Fruit fly (Drosophila melanogaster) whole organism, embryonic: ENCODE data around the gene CG7742.

Experiments used
- Abd-B ChIP-seq: fragments of 200-800 bp; sonication (Bioruptor generic); optimal IDR thresholded peaks from 2 replicates; lab custom pipeline; 2018; ENCODE audit warnings: missing biosample characterization, mild to moderate bottlenecking, missing genetic modification characterization, moderate library complexity
- Adf1 ChIP-seq: fragments of 200-800 bp; sonication (Bioruptor generic); IDR thresholded peaks from 2 replicates; pipeline ENCODE4 v1.3.6; 2022; ENCODE audit warnings: missing biosample characterization, missing genetic modification characterization
- CG11504 ChIP-seq: fragments of 200-800 bp; sonication (Bioruptor generic); optimal IDR thresholded peaks from 3 replicates; lab custom pipeline; 2019; ENCODE audit warnings: missing biosample characterization, mild to moderate bottlenecking, missing genetic modification characterization, moderate library complexity
- CG11696 ChIP-seq: fragments of 200-800 bp; sonication (Bioruptor generic); IDR thresholded peaks from 2 replicates; pipeline ENCODE4 v1.3.6; 2022; ENCODE audit warnings: missing biosample characterization, missing genetic modification characterization
- CG11723 ChIP-seq: fragments of 200-800 bp; sonication (Bioruptor generic); optimal IDR thresholded peaks from 2 replicates; lab custom pipeline; 2017; ENCODE audit warnings: missing biosample characterization, mild to moderate bottlenecking, missing genetic modification characterization
- CG12155 ChIP-seq: fragments of 200-800 bp; sonication (Bioruptor generic); optimal IDR thresholded peaks from 3 replicates; lab custom pipeline; 2016; ENCODE audit warnings: missing biosample characterization, missing genetic modification characterization
- CG13296 ChIP-seq: fragments of 200-800 bp; sonication (Bioruptor generic); optimal IDR thresholded peaks from 3 replicates; lab custom pipeline; 2018; ENCODE audit warnings: missing biosample characterization, mild to moderate bottlenecking, missing genetic modification characterization
- CG13424 ChIP-seq: fragments of 200-800 bp; sonication (Bioruptor generic); optimal IDR thresholded peaks from 2 replicates; lab custom pipeline; 2019; ENCODE audit warnings: missing biosample characterization, mild to moderate bottlenecking, missing genetic modification characterization, moderate library complexity
- CG1647 ChIP-seq: fragments of 200-800 bp; sonication (Bioruptor generic); optimal IDR thresholded peaks from 3 replicates; lab custom pipeline; 2016; ENCODE audit warnings: missing biosample characterization, missing genetic modification characterization
- CG17802 ChIP-seq: fragments of 200-800 bp; sonication (Bioruptor generic); optimal IDR thresholded peaks from 2 replicates; lab custom pipeline; 2018; ENCODE audit warnings: missing biosample characterization, mild to moderate bottlenecking, missing genetic modification characterization, moderate library complexity
- CG2678 ChIP-seq: fragments of 200-800 bp; sonication (Bioruptor generic); optimal IDR thresholded peaks from 3 replicates; lab custom pipeline; 2019; ENCODE audit warnings: missing biosample characterization, mild to moderate bottlenecking, missing genetic modification characterization, moderate library complexity
- CG3163 ChIP-seq: fragments of 200-800 bp; sonication (Bioruptor generic); optimal IDR thresholded peaks from 3 replicates; lab custom pipeline; 2016; ENCODE audit warnings: missing biosample characterization, missing genetic modification characterization
- CG3281 ChIP-seq: fragments of 200-800 bp; sonication (Bioruptor generic); optimal IDR thresholded peaks from 3 replicates; lab custom pipeline; 2017; ENCODE audit warnings: missing biosample characterization, mild to moderate bottlenecking, missing genetic modification characterization
- CG33213 ChIP-seq: fragments of 200-800 bp; sonication (Bioruptor generic); optimal IDR thresholded peaks from 3 replicates; lab custom pipeline; 2016; ENCODE audit warnings: missing biosample characterization, missing genetic modification characterization
- CG33557 ChIP-seq: fragments of 200-800 bp; sonication (Bioruptor generic); optimal IDR thresholded peaks from 2 replicates; lab custom pipeline; 2019; ENCODE audit warnings: missing biosample characterization, mild to moderate bottlenecking, missing genetic modification characterization, moderate library complexity
- CG3838 ChIP-seq: fragments of 200-800 bp; sonication (Bioruptor generic); optimal IDR thresholded peaks from 3 replicates; lab custom pipeline; 2016; ENCODE audit warnings: missing biosample characterization, missing genetic modification characterization
- CG5180 ChIP-seq: fragments of 200-800 bp; sonication (Bioruptor generic); optimal IDR thresholded peaks from 3 replicates; lab custom pipeline; 2017; ENCODE audit warnings: missing biosample characterization, missing genetic modification characterization, mild to moderate bottlenecking, moderate library complexity, missing genetic modification reagents
- CG6813 ChIP-seq: fragments of 200-800 bp; sonication (Bioruptor generic); optimal IDR thresholded peaks from 2 replicates; lab custom pipeline; 2017; ENCODE audit warnings: missing biosample characterization, missing genetic modification characterization, mild to moderate bottlenecking, moderate library complexity, missing genetic modification reagents
- CG6854 ChIP-seq: fragments of 200-800 bp; sonication (Bioruptor generic); optimal IDR thresholded peaks from 3 replicates; lab custom pipeline; 2017; ENCODE audit warnings: missing biosample characterization, mild to moderate bottlenecking, missing genetic modification characterization
- CG8388 ChIP-seq: fragments of 200-800 bp; sonication (Bioruptor generic); optimal IDR thresholded peaks from 2 replicates; lab custom pipeline; 2019; ENCODE audit warnings: missing biosample characterization, mild to moderate bottlenecking, missing genetic modification characterization, moderate library complexity
- CG9437 ChIP-seq: fragments of 200-800 bp; sonication (Bioruptor generic); optimal IDR thresholded peaks from 2 replicates; lab custom pipeline; 2018; ENCODE audit warnings: missing biosample characterization, mild to moderate bottlenecking, missing genetic modification characterization
- CG9817 ChIP-seq: fragments of 200-800 bp; sonication (Bioruptor generic); optimal IDR thresholded peaks from 2 replicates; lab custom pipeline; 2018; ENCODE audit warnings: missing biosample characterization, mild to moderate bottlenecking, missing genetic modification characterization, moderate library complexity
- CG9932 ChIP-seq: fragments of 200-800 bp; sonication (Bioruptor generic); IDR thresholded peaks from 2 replicates; pipeline ENCODE4 v1.3.6; 2022; ENCODE audit warnings: missing biosample characterization, missing genetic modification characterization
- Fer2 ChIP-seq: fragments of 200-800 bp; sonication (Bioruptor generic); optimal IDR thresholded peaks from 2 replicates; lab custom pipeline; 2018; ENCODE audit warnings: missing biosample characterization, mild to moderate bottlenecking, missing genetic modification characterization, moderate library complexity
- HmgD ChIP-seq: fragments of 200-800 bp; sonication (Bioruptor generic); optimal IDR thresholded peaks from 3 replicates; lab custom pipeline; 2016; ENCODE audit warnings: missing biosample characterization, missing genetic modification characterization
- Hr39 ChIP-seq: fragments of >200 bp; optimal IDR thresholded peaks from 2 replicates; lab custom pipeline; 2017
- Hsf ChIP-seq: fragments of 200-800 bp; sonication (Bioruptor generic); optimal IDR thresholded peaks from 3 replicates; lab custom pipeline; 2016; ENCODE audit warnings: missing biosample characterization, missing genetic modification characterization
- Oli ChIP-seq: fragments of 200-800 bp; sonication (Bioruptor generic); optimal IDR thresholded peaks from 2 replicates; lab custom pipeline; 2018; ENCODE audit warnings: missing biosample characterization, mild to moderate bottlenecking, missing genetic modification characterization, moderate library complexity
- Ptx1 ChIP-seq: fragments of 200-800 bp; sonication (Bioruptor generic); IDR thresholded peaks from 2 replicates; pipeline ENCODE4 v1.3.6; 2022; ENCODE audit warnings: missing biosample characterization, missing genetic modification characterization
- Ravus ChIP-seq: fragments of 200-800 bp; sonication (Bioruptor generic); IDR thresholded peaks from 2 replicates; pipeline ENCODE4 v1.3.6; 2022; ENCODE audit warnings: missing biosample characterization, missing genetic modification characterization
- Side ChIP-seq: fragments of 200-800 bp; sonication (Bioruptor generic); optimal IDR thresholded peaks from 2 replicates; lab custom pipeline; 2016; ENCODE audit warnings: missing biosample characterization, missing genetic modification characterization
- Sox100B ChIP-seq: fragments of 200-800 bp; sonication (Bioruptor generic); optimal IDR thresholded peaks from 3 replicates; lab custom pipeline; 2018; ENCODE audit warnings: missing biosample characterization, mild to moderate bottlenecking, missing genetic modification characterization
- Sox102F ChIP-seq: fragments of 200-800 bp; sonication (Bioruptor generic); optimal IDR thresholded peaks from 2 replicates; lab custom pipeline; 2018; ENCODE audit warnings: missing biosample characterization, mild to moderate bottlenecking, missing genetic modification characterization, moderate library complexity
- YL-1 ChIP-seq: fragments of 200-800 bp; sonication (Bioruptor generic); optimal IDR thresholded peaks from 3 replicates; lab custom pipeline; 2017; ENCODE audit warnings: missing biosample characterization, mild to moderate bottlenecking, missing genetic modification characterization
- corto ChIP-seq: fragments of 200-800 bp; sonication (Bioruptor generic); optimal IDR thresholded peaks from 2 replicates; lab custom pipeline; 2016; ENCODE audit warnings: missing biosample characterization, mild to moderate bottlenecking, missing genetic modification characterization, moderate library complexity
- crp ChIP-seq, 2 experiments: fragments of 200-800 bp; sonication (Bioruptor generic); optimal IDR thresholded peaks; 2 replicates in 1 of 2; 3 replicates in 1 of 2; lab custom pipeline; 2017; ENCODE audit warnings: missing biosample characterization in 2 of 2, missing genetic modification characterization in 2 of 2, mild to moderate bottlenecking in 1 of 2, moderate library complexity in 1 of 2
- dmrt11E ChIP-seq: fragments of 200-800 bp; sonication (Bioruptor generic); optimal IDR thresholded peaks from 3 replicates; lab custom pipeline; 2018; ENCODE audit warnings: missing biosample characterization, mild to moderate bottlenecking, missing genetic modification characterization, moderate library complexity
- esg ChIP-seq: fragments of 200-800 bp; sonication (Bioruptor generic); conservative IDR thresholded peaks from 2 replicates; pipeline ENCODE4 v1.3.6; 2022; ENCODE audit warnings: missing biosample characterization, missing genetic modification characterization
- ewg ChIP-seq: fragments of 200-800 bp; sonication (Bioruptor generic); optimal IDR thresholded peaks from 3 replicates; lab custom pipeline; 2017; ENCODE audit warnings: mild to moderate bottlenecking, missing biosample characterization, missing genetic modification reagents, missing genetic modification characterization
- ftz-f1 ChIP-seq: fragments of 200-800 bp; sonication (Bioruptor generic); optimal IDR thresholded peaks from 2 replicates; lab custom pipeline; 2016; ENCODE audit warnings: missing biosample characterization, missing genetic modification characterization
- gcm ChIP-seq: fragments of 200-800 bp; sonication (Bioruptor generic); optimal IDR thresholded peaks from 2 replicates; lab custom pipeline; 2019; ENCODE audit warnings: missing biosample characterization, mild to moderate bottlenecking, missing genetic modification characterization, moderate library complexity
- ham ChIP-seq: fragments of 200-800 bp; sonication (Bioruptor generic); IDR thresholded peaks from 2 replicates; pipeline ENCODE4 v1.3.6; 2022; ENCODE audit warnings: missing biosample characterization, missing genetic modification characterization
- org-1 ChIP-seq: fragments of 200-800 bp; sonication (Bioruptor generic); optimal IDR thresholded peaks from 2 replicates; lab custom pipeline; 2017; ENCODE audit warnings: missing biosample characterization, missing genetic modification characterization
- phol ChIP-seq: fragments of 200-800 bp; sonication (Bioruptor generic); optimal IDR thresholded peaks from 3 replicates; lab custom pipeline; 2018; ENCODE audit warnings: missing biosample characterization, mild to moderate bottlenecking, missing genetic modification characterization, moderate library complexity
- sc ChIP-seq, 3 experiments: fragments of >200 bp in 2 of 3; fragments of 200-800 bp in 1 of 3; sonication (Bioruptor generic) in 1 of 3; optimal IDR thresholded peaks; 2 replicates in 2 of 3; 3 replicates in 1 of 3; lab custom pipeline; 2017; ENCODE audit warnings: mild to moderate bottlenecking in 1 of 3, missing biosample characterization in 1 of 3, missing genetic modification characterization in 1 of 3, missing genetic modification reagents in 1 of 3
- ssp ChIP-seq: fragments of 200-800 bp; sonication (Bioruptor generic); IDR thresholded peaks from 2 replicates; pipeline ENCODE4 v1.3.6; 2022; ENCODE audit warnings: missing biosample characterization, missing genetic modification characterization
- usp ChIP-seq: fragments of >200 bp; optimal IDR thresholded peaks from 2 replicates; lab custom pipeline; 2017; ENCODE audit warnings: missing biosample characterization, missing genetic modification characterization
- vvl ChIP-seq: fragments of 200-800 bp; sonication (Bioruptor generic); IDR thresholded peaks from 2 replicates; pipeline ENCODE4 v1.3.6; 2022; ENCODE audit warnings: missing biosample characterization, missing genetic modification characterization
- zf30C ChIP-seq: fragments of 200-800 bp; sonication (Bioruptor generic); optimal IDR thresholded peaks from 3 replicates; lab custom pipeline; 2018; ENCODE audit warnings: missing biosample characterization, mild to moderate bottlenecking, missing genetic modification characterization

CG7742 gene

dm6 chr2L:5237899-5238566 is 23.2 kb upstream of the CG7742 start (continued):
- TF ChIP-seq CG6813, result no peak
- TF ChIP-seq Side, result no peak
- TF ChIP-seq Ravus (GFP tag; lab: Robert Waterston, UW), result no peak
- peak; percentile 15 for TF ChIP-seq Hsf (GFP tag; lab: Kevin White, UChicago)
- no peak for TF ChIP-seq CG3281 (GFP tag; lab: Kevin White, UChicago)
- peak; percentile 1 for TF ChIP-seq corto (GFP tag; lab: Kevin White, UChicago)
- no peak for TF ChIP-seq CG33213 (GFP tag; lab: Kevin White, UChicago)
- peak; percentile 88 for TF ChIP-seq CG8388 (GFP tag; lab: Kevin White, UChicago)
- no peak for TF ChIP-seq CG13296 (GFP tag; lab: Kevin White, UChicago)
- no peak for TF ChIP-seq usp (GFP tag; lab: Kevin White, UChicago)
- TF ChIP-seq dmrt11E (tag; lab: Kevin White, UChicago), result peak; percentile 94
- no peak for TF ChIP-seq CG1647 (GFP tag; lab: Kevin White, UChicago)
- TF ChIP-seq CG2678 (tag; lab: Kevin White, UChicago), result peak; percentile 76
- peak; percentile 46; the same call in 1 of the 2 replicates for TF ChIP-seq esg
- TF ChIP-seq Fer2 (tag; lab: Kevin White, UChicago), result no peak
- peak; percentile 84 for TF ChIP-seq CG33557 (GFP tag; lab: Kevin White, UChicago)
- peak; percentile 71 for TF ChIP-seq CG11504
- TF ChIP-seq HmgD (GFP tag; lab: Kevin White, UChicago), result no peak
- TF ChIP-seq Oli (tag; lab: Kevin White, UChicago), result peak; percentile 62
- 0 out of 2 replicates have a peak, but pooled peaks have one; percentile 30 for TF ChIP-seq ssp (GFP tag; lab: Robert Waterston, UW)
- TF ChIP-seq YL-1 (GFP tag; lab: Kevin White, UChicago), result no peak
- TF ChIP-seq Ptx1 (GFP tag; lab: Robert Waterston, UW), result peak; percentile 67
- no peak for TF ChIP-seq CG6854 (GFP tag; lab: Kevin White, UChicago)
- TF ChIP-seq org-1 (GFP tag; lab: Kevin White, UChicago), result peak; percentile 13
- no peak for TF ChIP-seq CG9932 (GFP tag; lab: Robert Waterston, UW)
- TF ChIP-seq CG5180 (GFP tag; lab: Kevin White, UChicago), result peak; percentile 11
- TF ChIP-seq CG3838, result no peak
- TF ChIP-seq Adf1 (GFP tag; lab: Robert Waterston, UW), result no peak
- peak; percentile 67 for TF ChIP-seq Abd-B (GFP tag; lab: Kevin White, UChicago)
- TF ChIP-seq vvl (GFP tag; lab: Robert Waterston, UW), result peak; percentile 81
- peak; percentile 34 for TF ChIP-seq CG12155 (GFP tag; lab: Kevin White, UChicago)
- peak; percentile 27 for TF ChIP-seq ewg
- TF ChIP-seq Hr39, result no peak
- peak; percentile 78 for TF ChIP-seq Sox100B (GFP tag; lab: Kevin White, UChicago)
- no peak for TF ChIP-seq CG3163 (GFP tag; lab: Kevin White, UChicago)
- TF ChIP-seq ham (GFP tag; lab: Robert Waterston, UW), result no peak
- peak; percentile 87 for TF ChIP-seq zf30C (GFP tag; lab: Kevin White, UChicago)
- peak; percentile 77 for TF ChIP-seq CG13424 (tag; lab: Kevin White, UChicago)
- peak; percentile 87 for TF ChIP-seq gcm (GFP tag; lab: Kevin White, UChicago)
- no peak for TF ChIP-seq CG11696 (GFP tag; lab: Robert Waterston, UW)
- no peak for TF ChIP-seq sc (optimal IDR thresholded peaks at IDR 0.05; lab: Kevin White, UChicago)
- TF ChIP-seq sc (GFP tag; optimal IDR thresholded peaks at IDR 0.05; lab: Kevin White, UChicago), result peak; percentile 17
- TF ChIP-seq CG9817 (tag; lab: Kevin White, UChicago), result no peak
- peak; percentile 35 for TF ChIP-seq CG9437 (GFP tag; lab: Kevin White, UChicago)
- no peak for TF ChIP-seq ftz-f1 (GFP tag; lab: Kevin White, UChicago)
- peak; percentile 81 for TF ChIP-seq phol (tag; lab: Kevin White, UChicago)
- peak; percentile 0 for TF ChIP-seq CG17802 (tag; lab: Kevin White, UChicago)
- TF ChIP-seq Sox102F (GFP tag; lab: Kevin White, UChicago), result peak; percentile 56
- peak; percentile 18 for TF ChIP-seq CG11723 (GFP tag; lab: Kevin White, UChicago)
- no peak for TF ChIP-seq crp (GFP tag; optimal IDR thresholded peaks at IDR 0.05; lab: Kevin White, UChicago)
